Worm (Caenorhabditis elegans) whole organism, L1 larva: ENCODE results near the gene srw-56.

Experiments
- C34B4.2 ChIP-seq: sonication (generic microtip); optimal IDR thresholded peaks from 2 replicates; lab custom pipeline; 2017; ENCODE audit warnings: mild to moderate bottlenecking, missing genetic modification characterization, missing compliant biosample characterization
- Y116A8C.19 ChIP-seq: sonication (generic microtip); optimal IDR thresholded peaks from 2 replicates; lab custom pipeline; 2016; ENCODE audit warnings: missing compliant biosample characterization, missing genetic modification characterization, borderline replicate concordance
- aha-1 ChIP-seq: fragments of 150-350 bp; optimal IDR thresholded peaks from 2 replicates; lab custom pipeline; 2014; ENCODE audit warnings: missing biosample characterization, missing genetic modification characterization
- alr-1 ChIP-seq: fragments of 200-800 bp; sonication (Bioruptor generic); optimal IDR thresholded peaks from 2 replicates; lab custom pipeline; 2018; ENCODE audit warnings: borderline replicate concordance, mild to moderate bottlenecking, missing genetic modification characterization, missing compliant biosample characterization
- ama-1 ChIP-seq: fragments of 150-350 bp; optimal IDR thresholded peaks from 2 replicates; lab custom pipeline; 2014
- blmp-1 ChIP-seq: fragments of 150-350 bp; optimal IDR thresholded peaks from 2 replicates; lab custom pipeline; 2014; ENCODE audit warnings: missing biosample characterization, missing genetic modification characterization
- ceh-63 ChIP-seq: fragments of 200-800 bp; sonication (Bioruptor generic); optimal IDR thresholded peaks from 2 replicates; lab custom pipeline; 2018; ENCODE audit warnings: mild to moderate bottlenecking, missing genetic modification characterization, missing compliant biosample characterization
- ceh-8 ChIP-seq: fragments of 200-800 bp; sonication (Bioruptor generic); optimal IDR thresholded peaks from 2 replicates; lab custom pipeline; 2018; ENCODE audit warnings: mild to moderate bottlenecking, missing genetic modification characterization, moderate library complexity, missing compliant biosample characterization
- efl-1 ChIP-seq, 4 experiments: fragments of 150-350 bp; optimal IDR thresholded peaks in 3 of 4; peaks in 1 of 4; 1 replicate in 1 of 4; 2 replicates in 3 of 4; lab custom pipeline; 2014; ENCODE audit warnings: missing biosample characterization in 2 of 4, missing genetic modification characterization in 2 of 4, missing genetic modification reagents in 2 of 4
- efl-3 ChIP-seq: fragments of 200-800 bp; sonication (Bioruptor generic); optimal IDR thresholded peaks from 2 replicates; lab custom pipeline; 2018; ENCODE audit warnings: mild to moderate bottlenecking, missing genetic modification characterization, missing compliant biosample characterization
- egl-13 ChIP-seq: sonication (generic microtip); optimal IDR thresholded peaks from 2 replicates; lab custom pipeline; 2016; ENCODE audit warnings: missing genotype, missing genetic modification reagents, missing genetic modification characterization, missing compliant biosample characterization
- egl-27 ChIP-seq, 2 experiments: fragments of 150-350 bp in 1 of 2; sonication (generic microtip); optimal IDR thresholded peaks; 3 replicates each; lab custom pipeline; 2017 to 2018; ENCODE audit warnings: missing biosample characterization in 2 of 2, missing genetic modification characterization in 2 of 2, missing genetic modification reagents in 2 of 2
- fkh-4 ChIP-seq: sonication (generic microtip); optimal IDR thresholded peaks from 2 replicates; lab custom pipeline; 2016; ENCODE audit warnings: missing compliant biosample characterization, missing genetic modification characterization, borderline replicate concordance
- fos-1 ChIP-seq: fragments of 150-350 bp; optimal IDR thresholded peaks from 2 replicates; lab custom pipeline; 2014; ENCODE audit warnings: missing biosample characterization, missing genetic modification characterization
- irx-1 ChIP-seq: sonication (generic microtip); optimal IDR thresholded peaks from 2 replicates; lab custom pipeline; 2016; ENCODE audit warnings: missing genetic modification characterization, missing compliant biosample characterization
- lin-13 ChIP-seq: fragments of 150-350 bp; optimal IDR thresholded peaks from 2 replicates; lab custom pipeline; 2014; ENCODE audit warnings: missing biosample characterization, missing genetic modification reagents, missing genetic modification characterization
- lin-14 ChIP-seq: fragments of 200-800 bp; sonication (Bioruptor generic); optimal IDR thresholded peaks from 2 replicates; lab custom pipeline; 2018; ENCODE audit warnings: mild to moderate bottlenecking, missing genetic modification characterization, moderate library complexity, missing compliant biosample characterization
- lin-39 ChIP-seq: fragments of 150-350 bp; optimal IDR thresholded peaks from 2 replicates; lab custom pipeline; 2014; ENCODE audit warnings: missing biosample characterization, missing genetic modification reagents, missing genetic modification characterization
- lsy-2 ChIP-seq, 2 experiments: fragments of 150-350 bp; optimal IDR thresholded peaks; 2 replicates each; lab custom pipeline; 2014; ENCODE audit warnings: missing biosample characterization in 2 of 2, missing genetic modification characterization in 2 of 2
- mab-9 ChIP-seq: fragments of 200-800 bp; sonication (Bioruptor generic); IDR thresholded peaks from 2 replicates; pipeline ENCODE4 v1.3.6; 2022; ENCODE audit warnings: missing genetic modification reagents, missing genetic modification characterization, missing compliant biosample characterization
- mef-2 ChIP-seq: fragments of 150-350 bp; optimal IDR thresholded peaks from 2 replicates; lab custom pipeline; 2014; ENCODE audit warnings: missing biosample characterization, missing genetic modification characterization
- nhr-11 ChIP-seq: fragments of 150-350 bp; optimal IDR thresholded peaks from 2 replicates; lab custom pipeline; 2014; ENCODE audit warnings: missing biosample characterization, missing genetic modification characterization
- nhr-12 ChIP-seq: sonication (generic microtip); optimal IDR thresholded peaks from 2 replicates; lab custom pipeline; 2017; ENCODE audit warnings: missing biosample characterization, missing genetic modification characterization
- nhr-19 ChIP-seq: fragments of 200-800 bp; sonication (Bioruptor generic); conservative IDR thresholded peaks from 2 replicates; pipeline ENCODE4 v1.3.6; 2022; ENCODE audit warnings: missing genetic modification characterization, missing compliant biosample characterization
- nhr-20 ChIP-seq: sonication (generic microtip); optimal IDR thresholded peaks from 2 replicates; lab custom pipeline; 2016; ENCODE audit warnings: mild to moderate bottlenecking, missing genetic modification characterization, missing compliant biosample characterization
- nhr-237 ChIP-seq: fragments of 150-350 bp; optimal IDR thresholded peaks from 2 replicates; lab custom pipeline; 2014; ENCODE audit warnings: missing biosample characterization, missing genetic modification characterization
- nhr-47 ChIP-seq: sonication (generic microtip); optimal IDR thresholded peaks from 2 replicates; lab custom pipeline; 2016; ENCODE audit warnings: mild to moderate bottlenecking, missing genetic modification characterization, moderate library complexity, missing compliant biosample characterization
- nhr-71 ChIP-seq: sonication (generic microtip); optimal IDR thresholded peaks from 2 replicates; lab custom pipeline; 2016; ENCODE audit warnings: mild to moderate bottlenecking, missing genetic modification characterization, moderate library complexity, missing compliant biosample characterization
- nhr-76 ChIP-seq: sonication (generic microtip); optimal IDR thresholded peaks from 2 replicates; lab custom pipeline; 2017; ENCODE audit warnings: missing biosample characterization, missing genetic modification characterization
- nhr-77 ChIP-seq: fragments of 150-350 bp; optimal IDR thresholded peaks from 2 replicates; lab custom pipeline; 2014; ENCODE audit warnings: missing biosample characterization, missing genetic modification characterization
- nhr-84 ChIP-seq: sonication (generic microtip); optimal IDR thresholded peaks from 2 replicates; lab custom pipeline; 2017; ENCODE audit warnings: missing biosample characterization, missing genetic modification characterization
- nhr-85 ChIP-seq: sonication (generic microtip); peaks from one replicate; lab custom pipeline; 2016; ENCODE audit warnings: missing genetic modification characterization, inconsistent platforms, missing compliant biosample characterization
- pqm-1 ChIP-seq: sonication (generic microtip); optimal IDR thresholded peaks from 3 replicates; lab custom pipeline; 2017; ENCODE audit warnings: missing biosample characterization, missing genetic modification characterization
- skn-1 ChIP-seq: fragments of 150-350 bp; optimal IDR thresholded peaks from 2 replicates; lab custom pipeline; 2014; ENCODE audit warnings: missing biosample characterization, missing genetic modification characterization
- sptf-1 ChIP-seq: fragments of 150-350 bp; optimal IDR thresholded peaks from 2 replicates; lab custom pipeline; 2014; ENCODE audit warnings: missing biosample characterization, missing genetic modification characterization
- sup-37 ChIP-seq: fragments of 200-800 bp; sonication (Bioruptor generic); optimal IDR thresholded peaks from 2 replicates; lab custom pipeline; 2018; ENCODE audit warnings: mild to moderate bottlenecking, missing genetic modification characterization, missing compliant biosample characterization
- tbx-2 ChIP-seq: sonication (generic microtip); optimal IDR thresholded peaks from 2 replicates; lab custom pipeline; 2016; ENCODE audit warnings: missing genetic modification characterization, missing compliant biosample characterization
- tlp-1 ChIP-seq: fragments of 150-350 bp; optimal IDR thresholded peaks from 2 replicates; lab custom pipeline; 2014; ENCODE audit warnings: missing biosample characterization, missing genetic modification characterization
- unc-130 ChIP-seq: fragments of 150-350 bp; optimal IDR thresholded peaks from 2 replicates; lab custom pipeline; 2017; ENCODE audit warnings: missing biosample characterization, missing genetic modification characterization, inconsistent platforms
- unc-86 ChIP-seq: sonication (generic microtip); optimal IDR thresholded peaks from 2 replicates; lab custom pipeline; 2016; ENCODE audit warnings: missing genetic modification characterization, missing compliant biosample characterization
- vab-15 ChIP-seq: sonication (generic microtip); optimal IDR thresholded peaks from 2 replicates; lab custom pipeline; 2017; ENCODE audit warnings: missing genotype, mild to moderate bottlenecking, missing genetic modification characterization, missing compliant biosample characterization
- ztf-11 ChIP-seq, 2 experiments: sonication (generic microtip); optimal IDR thresholded peaks; 2 replicates each; lab custom pipeline; 2016 to 2017; ENCODE audit warnings: missing genetic modification characterization in 2 of 2, missing biosample characterization in 1 of 2, missing compliant biosample characterization in 1 of 2

Gene srw-56

ce11 chrV:16000433-16000832 is 47.8 kb upstream of the srw-56 start, which contains the start of gene nhr-50 (continued):
- TF ChIP-seq fos-1 (peak; percentile 91), tlp-1 (tag; lab: Kevin White, UChicago) (no peak), aha-1 (no peak), sptf-1 (tag; lab: Kevin White, UChicago) (no peak), egl-27 (tag; optimal IDR thresholded peaks at IDR 0.05; lab: Kevin White, UChicago) (peak in 1 of 2 experiments; percentile 26), alr-1 (tag; lab: Kevin White, UChicago) (no peak), unc-86 (no peak), unc-130 (tag; lab: Kevin White, UChicago) (no peak), lin-39 (tag; lab: Kevin White, UChicago) (no peak), mef-2 (tag; lab: Kevin White, UChicago) (no peak), blmp-1 (peak; percentile 88), nhr-76 (tag; lab: Kevin White, UChicago) (no peak), irx-1 (tag; lab: Kevin White, UChicago) (no peak), nhr-77 (tag; lab: Kevin White, UChicago) (peak; percentile 51), nhr-11 (tag; lab: Kevin White, UChicago) (no peak), egl-13 (tag; lab: Kevin White, UChicago) (no peak), ama-1 (lab: Kevin White, UChicago) (no peak), nhr-19 (GFP tag; lab: Robert Waterston, UW) (no peak; the same call in 1 of the 2 replicates), fkh-4 (tag; lab: Kevin White, UChicago) (no peak), ceh-8 (GFP tag; lab: Kevin White, UChicago) (peak; percentile 38), efl-1 (optimal IDR thresholded peaks at IDR 0.05; lab: Kevin White, UChicago) (peak; percentile 28 to 36), efl-1 (GFP tag; optimal IDR thresholded peaks at IDR 0.05 in 1 of 2; lab: Kevin White, UChicago) (peak; percentile 15 to 95), sup-37 (GFP tag; lab: Kevin White, UChicago) (no peak), lsy-2 (tag; optimal IDR thresholded peaks at IDR 0.05; lab: Kevin White, UChicago) (peak; percentile 2 to 43), nhr-20 (tag; lab: Kevin White, UChicago) (peak; percentile 70), nhr-237 (tag; lab: Kevin White, UChicago) (peak; percentile 18), tbx-2 (tag; lab: Kevin White, UChicago) (peak; percentile 11), nhr-85 (tag; lab: Kevin White, UChicago) (peak; percentile 85), skn-1 (tag; lab: Kevin White, UChicago) (peak; percentile 69), nhr-12 (tag; lab: Kevin White, UChicago) (no peak), lin-14 (GFP tag; lab: Kevin White, UChicago) (peak; percentile 84), nhr-47 (peak; percentile 61), efl-3 (GFP tag; lab: Kevin White, UChicago) (no peak), C34B4.2 (tag; lab: Kevin White, UChicago) (no peak), nhr-71 (peak; percentile 81), Y116A8C.19 (no peak), nhr-84 (no peak), ztf-11 (tag; optimal IDR thresholded peaks at IDR 0.05; lab: Kevin White, UChicago) (no peak), ceh-63 (GFP tag; lab: Kevin White, UChicago) (no peak), pqm-1 (no peak)

- no peak for TF ChIP-seq vab-15 (tag; lab: Kevin White, UChicago)
- no peak for TF ChIP-seq lin-13 (GFP tag; lab: Kevin White, UChicago)
- TF ChIP-seq mab-9 (GFP tag; lab: Robert Waterston, UW), result no peak
- TF ChIP-seq efl-1 (optimal IDR thresholded peaks at IDR 0.05; lab: Kevin White, UChicago), result no peak
- peak in 1 of 2 experiments; percentile 70 for TF ChIP-seq efl-1 (GFP tag; optimal IDR thresholded peaks at IDR 0.05 in 1 of 2; lab: Kevin White, UChicago)
- TF ChIP-seq sup-37 (GFP tag; lab: Kevin White, UChicago), result no peak
- TF ChIP-seq efl-3 (GFP tag; lab: Kevin White, UChicago), result no peak
- no peak for TF ChIP-seq sptf-1 (tag; lab: Kevin White, UChicago)
- TF ChIP-seq, all 84 proteins: peak for 1
Observed at ce11 chrV:15996655-15997186, 44.1 kb upstream of the srw-56 start, which contains the start of the genes C06C6.9 and C06C6.8. Gene C06C6.9, minus strand, starts transcription at chrV:15996755. Gene C06C6.8, plus strand, starts transcription at chrV:15997136.
